Worm (Caenorhabditis elegans) whole organism, L4 larva: Measurements from ENCODE around the gene F57C12.6.

Source experiments
- F44E2.7 ChIP-seq: fragments of 200-800 bp; sonication (Bioruptor generic); IDR thresholded peaks from 2 replicates; pipeline ENCODE4 v2.1.2; 2022; ENCODE audit warnings: missing genetic modification characterization, missing compliant biosample characterization
- R02D3.7 ChIP-seq: fragments of 150-350 bp; sonication (generic microtip); optimal IDR thresholded peaks from 3 replicates; lab custom pipeline; 2014; ENCODE audit warnings: missing biosample characterization, missing genetic modification characterization
- Y105C5A.15 ChIP-seq: fragments of 200-800 bp; sonication (Bioruptor generic); IDR thresholded peaks from 2 replicates; pipeline ENCODE4 v1.3.6; 2022; ENCODE audit warnings: missing genetic modification characterization, missing compliant biosample characterization
- Y48G9A.11 ChIP-seq: fragments of 200-800 bp; sonication (Bioruptor generic); IDR thresholded peaks from 2 replicates; pipeline ENCODE4 v1.3.6; 2022; ENCODE audit warnings: missing genetic modification reagents, missing genetic modification characterization, missing compliant biosample characterization
- Y5F2A.4 ChIP-seq: fragments of 200-800 bp; sonication (Bioruptor generic); optimal IDR thresholded peaks from 2 replicates; lab custom pipeline; 2018; ENCODE audit warnings: mild to moderate bottlenecking, missing genetic modification characterization, missing compliant biosample characterization
- ZK546.5 ChIP-seq, 2 experiments: sonication (generic microtip); optimal IDR thresholded peaks; 2 replicates each; lab custom pipeline; 2017; ENCODE audit warnings: missing biosample characterization in 2 of 2, missing genetic modification characterization in 2 of 2
- aha-1 ChIP-seq: fragments of 150-350 bp; peaks from one replicate; lab custom pipeline; 2014; ENCODE audit warnings: missing biosample characterization, missing genetic modification characterization
- ama-1 ChIP-seq: fragments of 150-350 bp; optimal IDR thresholded peaks from 2 replicates; lab custom pipeline; 2014; ENCODE audit warnings: inconsistent platforms, mixed read lengths
- arid-1 ChIP-seq: fragments of 200-800 bp; sonication (Bioruptor generic); conservative IDR thresholded peaks from 2 replicates; pipeline ENCODE4 v1.3.6; 2022; ENCODE audit warnings: missing genetic modification reagents, missing genetic modification characterization, missing compliant biosample characterization
- attf-4 ChIP-seq: sonication (generic microtip); optimal IDR thresholded peaks from 3 replicates; lab custom pipeline; 2017; ENCODE audit warnings: missing biosample characterization, missing genetic modification characterization
- ceh-32 ChIP-seq: sonication (generic microtip); optimal IDR thresholded peaks from 2 replicates; lab custom pipeline; 2016; ENCODE audit warnings: mild to moderate bottlenecking, missing genetic modification characterization, missing compliant biosample characterization; ENCODE audit not compliant: poor library complexity
- cey-2 ChIP-seq: sonication (generic microtip); optimal IDR thresholded peaks from 3 replicates; lab custom pipeline; 2017; ENCODE audit warnings: missing genetic modification characterization, mild to moderate bottlenecking, missing compliant biosample characterization, antibody characterized with exemption, borderline replicate concordance; ENCODE audit not compliant: insufficient read depth
- daf-16 ChIP-seq, 3 experiments: sonication (generic microtip); optimal IDR thresholded peaks; 2 replicates each; lab custom pipeline; 2016 to 2017; ENCODE audit warnings: missing genetic modification characterization in 3 of 3, missing genetic modification reagents in 3 of 3, mild to moderate bottlenecking in 2 of 3, missing compliant biosample characterization in 2 of 3, missing biosample characterization in 1 of 3, moderate library complexity in 1 of 3
- daf-19 ChIP-seq: fragments of 200-800 bp; sonication (Bioruptor generic); conservative IDR thresholded peaks from 2 replicates; pipeline ENCODE4 v1.3.6; 2022; ENCODE audit warnings: missing genetic modification characterization, missing compliant biosample characterization
- dmd-6 ChIP-seq: fragments of 200-800 bp; sonication (Bioruptor generic); IDR thresholded peaks from 2 replicates; pipeline ENCODE4 v1.3.6; 2022; ENCODE audit warnings: missing genetic modification reagents, missing genetic modification characterization, missing compliant biosample characterization
- dmd-8 ChIP-seq: fragments of 200-800 bp; sonication (Bioruptor generic); IDR thresholded peaks from 2 replicates; pipeline ENCODE4 v1.3.6; 2022; ENCODE audit warnings: missing genetic modification characterization, missing compliant biosample characterization
- duxl-1 ChIP-seq: sonication (generic microtip); optimal IDR thresholded peaks from 2 replicates; lab custom pipeline; 2016; ENCODE audit warnings: mild to moderate bottlenecking, missing genetic modification characterization, moderate library complexity, missing compliant biosample characterization; ENCODE audit not compliant: poor library complexity
- egl-27 ChIP-seq: sonication (generic microtip); optimal IDR thresholded peaks from 3 replicates; lab custom pipeline; 2017; ENCODE audit warnings: missing biosample characterization, missing genetic modification reagents, missing genetic modification characterization
- hlh-11 ChIP-seq: fragments of 200-800 bp; sonication (Bioruptor generic); optimal IDR thresholded peaks from 2 replicates; lab custom pipeline; 2018; ENCODE audit warnings: mild to moderate bottlenecking, missing genetic modification characterization, missing compliant biosample characterization
- hlh-30 ChIP-seq: sonication (generic microtip); optimal IDR thresholded peaks from 2 replicates; lab custom pipeline; 2017; ENCODE audit warnings: antibody characterized with exemption, mild to moderate bottlenecking, missing genetic modification characterization, missing compliant biosample characterization; ENCODE audit not compliant: insufficient read depth
- jun-1 ChIP-seq: fragments of 150-350 bp; optimal IDR thresholded peaks from 2 replicates; lab custom pipeline; 2014; ENCODE audit warnings: missing biosample characterization, missing genetic modification reagents, missing genetic modification characterization
- lim-7 ChIP-seq: fragments of 200-800 bp; sonication (Bioruptor generic); IDR thresholded peaks from 2 replicates; pipeline ENCODE4 v1.3.6; 2022; ENCODE audit warnings: missing genetic modification characterization, missing compliant biosample characterization
- lin-1 ChIP-seq: fragments of 200-800 bp; sonication (Bioruptor generic); IDR thresholded peaks from 2 replicates; pipeline ENCODE4 v1.3.6; 2022; ENCODE audit warnings: missing genetic modification reagents, missing genetic modification characterization, missing compliant biosample characterization
- lin-13 ChIP-seq: fragments of 150-350 bp; optimal IDR thresholded peaks from 2 replicates; lab custom pipeline; 2014; ENCODE audit warnings: missing biosample characterization, missing genetic modification reagents, missing genetic modification characterization
- madf-9 ChIP-seq: fragments of 200-800 bp; sonication (Bioruptor generic); conservative IDR thresholded peaks from 2 replicates; pipeline ENCODE4 v1.3.6; 2022; ENCODE audit warnings: missing genetic modification reagents, missing genetic modification characterization, missing compliant biosample characterization
- mdl-1 ChIP-seq, 2 experiments: fragments of 150-350 bp in 1 of 2; sonication (generic microtip) in 1 of 2; optimal IDR thresholded peaks; 2 replicates each; lab custom pipeline; 2014 to 2017; ENCODE audit warnings: missing biosample characterization in 2 of 2, missing genetic modification characterization in 2 of 2
- mdt-29 ChIP-seq: fragments of 200-800 bp; sonication (Bioruptor generic); IDR thresholded peaks from 2 replicates; pipeline ENCODE4 v1.3.6; 2022; ENCODE audit warnings: missing genetic modification reagents, missing genetic modification characterization, missing compliant biosample characterization
- mep-1 ChIP-seq: fragments of 150-350 bp; sonication (generic microtip); optimal IDR thresholded peaks from 3 replicates; lab custom pipeline; 2014; ENCODE audit warnings: missing biosample characterization, missing genetic modification characterization
- mes-2 ChIP-seq: sonication (generic microtip); optimal IDR thresholded peaks from 2 replicates; lab custom pipeline; 2016; ENCODE audit warnings: missing genotype, mild to moderate bottlenecking, missing genetic modification characterization, missing compliant biosample characterization; ENCODE audit not compliant: poor library complexity, severe bottlenecking
- mxl-2 ChIP-seq: fragments of 200-800 bp; sonication (Bioruptor generic); conservative IDR thresholded peaks from 2 replicates; pipeline ENCODE4 v1.3.6; 2022; ENCODE audit warnings: missing genetic modification reagents, missing genetic modification characterization, missing compliant biosample characterization
- nhr-10 ChIP-seq: fragments of 150-350 bp; optimal IDR thresholded peaks from 2 replicates; lab custom pipeline; 2014; ENCODE audit warnings: missing biosample characterization, missing genetic modification characterization
- nhr-11 ChIP-seq: fragments of 150-350 bp; optimal IDR thresholded peaks from 2 replicates; lab custom pipeline; 2014; ENCODE audit warnings: missing biosample characterization, missing genetic modification characterization
- nhr-237 ChIP-seq: sonication (generic microtip); optimal IDR thresholded peaks from 2 replicates; lab custom pipeline; 2017; ENCODE audit warnings: missing biosample characterization, missing genetic modification characterization
- nhr-41 ChIP-seq: fragments of 200-800 bp; sonication (Bioruptor generic); IDR thresholded peaks from 2 replicates; pipeline ENCODE4 v1.3.6; 2022; ENCODE audit warnings: missing genetic modification reagents, missing genetic modification characterization, missing compliant biosample characterization
- nhr-48 ChIP-seq: sonication (generic microtip); optimal IDR thresholded peaks from 2 replicates; lab custom pipeline; 2016; ENCODE audit warnings: mild to moderate bottlenecking, missing genetic modification characterization, missing compliant biosample characterization
- nhr-77 ChIP-seq: fragments of 150-350 bp; optimal IDR thresholded peaks from 2 replicates; lab custom pipeline; 2014; ENCODE audit warnings: missing biosample characterization, missing genetic modification characterization
- php-3 ChIP-seq: fragments of 200-800 bp; sonication (Bioruptor generic); IDR thresholded peaks from 2 replicates; pipeline ENCODE4 v1.3.6; 2022; ENCODE audit warnings: missing genetic modification reagents, missing genetic modification characterization, missing compliant biosample characterization
- rbr-2 ChIP-seq: sonication (generic microtip); optimal IDR thresholded peaks from 2 replicates; lab custom pipeline; 2016; ENCODE audit warnings: missing genotype, missing genetic modification characterization, missing compliant biosample characterization
- saeg-2 ChIP-seq: fragments of 200-800 bp; sonication (Bioruptor generic); IDR thresholded peaks from 2 replicates; pipeline ENCODE4 v1.3.6; 2022; ENCODE audit warnings: missing genetic modification reagents, missing genetic modification characterization, missing compliant biosample characterization
- snpc-1.2 ChIP-seq: fragments of 200-800 bp; sonication (Bioruptor generic); IDR thresholded peaks from 2 replicates; pipeline ENCODE4 v1.3.6; 2022; ENCODE audit warnings: missing genetic modification reagents, missing genetic modification characterization, missing compliant biosample characterization
- snpc-4 ChIP-seq: fragments of 150-350 bp; optimal IDR thresholded peaks from 2 replicates; lab custom pipeline; 2014; ENCODE audit warnings: missing biosample characterization, missing genetic modification characterization
- spr-1 ChIP-seq: sonication (generic microtip); optimal IDR thresholded peaks from 2 replicates; lab custom pipeline; 2016; ENCODE audit warnings: mild to moderate bottlenecking, missing genetic modification characterization, missing compliant biosample characterization
- unc-130 ChIP-seq: sonication (generic microtip); optimal IDR thresholded peaks from 2 replicates; lab custom pipeline; 2016; ENCODE audit warnings: missing genetic modification reagents, missing genetic modification characterization, missing compliant biosample characterization
- unc-62 ChIP-seq, 3 experiments: fragments of 150-350 bp in 1 of 3; sonication (generic microtip); optimal IDR thresholded peaks in 2 of 3; peaks in 1 of 3; 1 replicate in 1 of 3; 2 replicates in 2 of 3; lab custom pipeline; 2014 to 2017; ENCODE audit warnings: missing biosample characterization in 3 of 3, missing genetic modification characterization in 3 of 3, missing genetic modification reagents in 3 of 3, missing genotype in 1 of 3
- zfp-2 ChIP-seq: sonication (generic microtip); optimal IDR thresholded peaks from 2 replicates; lab custom pipeline; 2016; ENCODE audit warnings: mild to moderate bottlenecking, missing genetic modification characterization, missing compliant biosample characterization
- zfp-3 ChIP-seq: fragments of 200-800 bp; sonication (Bioruptor generic); conservative IDR thresholded peaks from 2 replicates; pipeline ENCODE4 v1.3.6; 2022; ENCODE audit warnings: missing genetic modification reagents, missing genetic modification characterization, missing compliant biosample characterization
- zip-11 ChIP-seq: fragments of 200-800 bp; sonication (Bioruptor generic); IDR thresholded peaks from 2 replicates; pipeline ENCODE4 v1.3.6; 2022; ENCODE audit warnings: missing genetic modification characterization, missing compliant biosample characterization
- ztf-11 ChIP-seq: fragments of 150-350 bp; optimal IDR thresholded peaks from 2 replicates; lab custom pipeline; 2014; ENCODE audit warnings: missing biosample characterization, missing genetic modification characterization

F57C12.6 gene

ce11 chrX:601340-601757, 47.6 kb upstream of the F57C12.6 start (continued):
- TF ChIP-seq daf-16 (GFP tag; optimal IDR thresholded peaks at IDR 0.05; lab: Kevin White, UChicago) (no peak), daf-16 (tag; optimal IDR thresholded peaks at IDR 0.05; lab: Kevin White, UChicago) (no peak), nhr-11 (tag; lab: Kevin White, UChicago) (no peak), nhr-10 (tag; lab: Kevin White, UChicago) (no peak), dmd-6 (peak; percentile 25; the same call in 1 of the 2 replicates), mdt-29 (GFP tag; lab: Robert Waterston, UW) (no peak), attf-4 (tag; lab: Kevin White, UChicago) (no peak), Y5F2A.4 (GFP tag; lab: Kevin White, UChicago) (no peak), cey-2 (tag; lab: Kevin White, UChicago) (no peak), lin-13 (no peak), nhr-77 (no peak), R02D3.7 (tag; lab: Kevin White, UChicago) (no peak), jun-1 (tag; lab: Kevin White, UChicago) (no peak), rbr-2 (tag; lab: Kevin White, UChicago) (peak; percentile 69), spr-1 (tag; lab: Kevin White, UChicago) (no peak), snpc-1.2 (GFP tag; lab: Robert Waterston, UW) (no peak), F44E2.7 (GFP tag; lab: Robert Waterston, UW) (no peak), duxl-1 (tag; lab: Kevin White, UChicago) (no peak), php-3 (GFP tag; lab: Robert Waterston, UW) (no peak)

- TF ChIP-seq nhr-11 (tag; lab: Kevin White, UChicago) (no peak), Y105C5A.15 (GFP tag; lab: Robert Waterston, UW) (no peak), daf-19 (no peak), Y5F2A.4 (GFP tag; lab: Kevin White, UChicago) (no peak), zfp-2 (tag; lab: Kevin White, UChicago) (no peak), mdl-1 (tag; optimal IDR thresholded peaks at IDR 0.05; lab: Kevin White, UChicago) (peak in 1 of 2 experiments; percentile 35), ama-1 (lab: Kevin White, UChicago) (no peak), madf-9 (GFP tag; lab: Robert Waterston, UW) (no peak), mes-2 (tag; lab: Kevin White, UChicago) (no peak), cey-2 (tag; lab: Kevin White, UChicago) (no peak), arid-1 (no peak), hlh-11 (tag; lab: Kevin White, UChicago) (peak; percentile 44), nhr-41 (GFP tag; lab: Robert Waterston, UW) (no peak), lin-1 (GFP tag; lab: Robert Waterston, UW) (no peak), snpc-4 (tag; lab: Kevin White, UChicago) (no peak), unc-62 (GFP tag; optimal IDR thresholded peaks at IDR 0.05 in 1 of 2; lab: Kevin White, UChicago) (peak in 1 of 2 experiments; percentile 94), unc-62 (tag; optimal IDR thresholded peaks at IDR 0.05; lab: Kevin White, UChicago) (no peak), lin-13 (no peak), zip-11 (GFP tag; lab: Robert Waterston, UW) (no peak), ztf-11 (tag; lab: Kevin White, UChicago) (no peak), dmd-8 (GFP tag; lab: Robert Waterston, UW) (no peak), nhr-237 (tag; lab: Kevin White, UChicago) (no peak), egl-27 (no peak), mxl-2 (GFP tag; lab: Robert Waterston, UW) (no peak), lim-7 (no peak), mep-1 (peak; percentile 1), Y48G9A.11 (GFP tag; lab: Robert Waterston, UW) (no peak), unc-130 (GFP tag; lab: Kevin White, UChicago) (no peak), hlh-30 (tag; lab: Kevin White, UChicago) (peak; percentile 79), saeg-2 (no peak), nhr-48 (tag; lab: Kevin White, UChicago) (no peak), attf-4 (tag; lab: Kevin White, UChicago) (no peak), ceh-32 (tag; lab: Kevin White, UChicago) (no peak), nhr-77 (peak; percentile 4), zfp-3 (GFP tag; lab: Robert Waterston, UW) (no peak), ZK546.5 (tag; optimal IDR thresholded peaks at IDR 0.05; lab: Kevin White, UChicago) (no peak), aha-1 (tag; lab: Kevin White, UChicago) (no peak)
Observed at ce11 chrX:600671-601070, 46.9 kb upstream of the F57C12.6 start.
